Fruit fly (Drosophila melanogaster): ENCODE measurements around the gene mgl.

Gene mgl

dm6 chrX:9319140-9319539 is 180.8 kb downstream of the mgl start, which contains the start of the genes c12.1 and c12.2 (continued):
- TF ChIP-seq mam (GFP tag; optimal IDR thresholded peaks at IDR 0.05) (no peak), BEAF-32 (GFP tag; optimal IDR thresholded peaks at IDR 0.05) (peak; percentile 67), Oli (tag; optimal IDR thresholded peaks at IDR 0.05) (no peak), pfk (GFP tag; optimal IDR thresholded peaks at IDR 0.05) (no peak), HLH4C (GFP tag; IDR thresholded peaks at IDR 0.05; ENCODE audit: partially characterized antibody) (peak; percentile 41; the same call in 1 of the 3 replicates), Dref (GFP tag; IDR thresholded peaks at IDR 0.05) (peak; percentile 92), CG17912 (GFP tag; optimal IDR thresholded peaks at IDR 0.05) (no peak), CG31388 (GFP tag; optimal IDR thresholded peaks at IDR 0.05) (no peak), CG9215 (GFP tag; IDR thresholded peaks at IDR 0.05) (no peak), CG2120 (GFP tag; optimal IDR thresholded peaks at IDR 0.05) (peak; percentile 23), CG12391 (tag; optimal IDR thresholded peaks at IDR 0.05) (peak; percentile 1), Rfx (GFP tag; IDR thresholded peaks at IDR 0.05) (peak; percentile 30), CG9817 (tag; optimal IDR thresholded peaks at IDR 0.05) (no peak), CG1529 (GFP tag; optimal IDR thresholded peaks at IDR 0.05) (no peak), bbx (GFP tag; IDR thresholded peaks at IDR 0.05; ENCODE audit: partially characterized antibody) (peak; percentile 64), CG10267 (tag; optimal IDR thresholded peaks at IDR 0.05) (peak; percentile 44), Mad (GFP tag; optimal IDR thresholded peaks at IDR 0.05) (peak; percentile 18), cg (GFP tag; optimal IDR thresholded peaks at IDR 0.05) (no peak), jigr1 (GFP tag; IDR thresholded peaks at IDR 0.05) (no peak), CG14965 (GFP tag; optimal IDR thresholded peaks at IDR 0.05; ENCODE audit: borderline replicate concordance) (no peak), nmo (GFP tag; optimal IDR thresholded peaks at IDR 0.05) (peak; percentile 49), dm (GFP tag; optimal IDR thresholded peaks at IDR 0.05) (peak; percentile 88), dysf (GFP tag; IDR thresholded peaks at IDR 0.05) (peak; percentile 31; the same call in 1 of the 3 replicates), knrl (GFP tag; IDR thresholded peaks at IDR 0.05; ENCODE audit: partially characterized antibody) (peak; percentile 44; the same call in 1 of the 3 replicates), CG43689 (GFP tag; IDR thresholded peaks at IDR 0.05) (no peak), CG7987 (GFP tag; optimal IDR thresholded peaks at IDR 0.05) (peak; percentile 51), CHES-1-like (GFP tag; optimal IDR thresholded peaks at IDR 0.05) (peak; percentile 80), wor (GFP tag; IDR thresholded peaks at IDR 0.05) (no peak), TFAM (GFP tag; optimal IDR thresholded peaks at IDR 0.05) (no peak), CG10366 (GFP tag; IDR thresholded peaks at IDR 0.05) (no peak), CG34224 (GFP tag; IDR thresholded peaks at IDR 0.05; ENCODE audit: partially characterized antibody) (peak; percentile 58; the same call in 1 of the 3 replicates), CG6813 (GFP tag; optimal IDR thresholded peaks at IDR 0.05) (no peak), da (GFP tag; optimal IDR thresholded peaks at IDR 0.05) (no peak), Aef1 (GFP tag; IDR thresholded peaks at IDR 0.05) (no peak), CG17829 (tag; optimal IDR thresholded peaks at IDR 0.05) (peak; percentile 50), CG2202 (tag; optimal IDR thresholded peaks at IDR 0.05) (no peak), row (GFP tag; IDR thresholded peaks at IDR 0.05) (0 out of 3 replicates have a peak, but pooled peaks have one; percentile 24), kah (GFP tag; optimal IDR thresholded peaks at IDR 0.05) (peak; percentile 82), CG11696 (GFP tag; IDR thresholded peaks at IDR 0.05) (no peak), CG13624 (GFP tag; optimal IDR thresholded peaks at IDR 0.05) (peak; percentile 76), GATAe (GFP tag; conservative IDR thresholded peaks at IDR 0.05) (peak; percentile 87), pita (GFP tag; optimal IDR thresholded peaks at IDR 0.05) (peak; percentile 68), CG13287 (GFP tag; IDR thresholded peaks at IDR 0.05; ENCODE audit: partially characterized antibody) (peak; percentile 67), NC2α (GFP tag; optimal IDR thresholded peaks at IDR 0.05) (no peak), CG6791 (GFP tag; IDR thresholded peaks at IDR 0.05; ENCODE audit: partially characterized antibody) (peak; percentile 74; the same call in 2 of the 3 replicates), amos (GFP tag; IDR thresholded peaks at IDR 0.05; ENCODE audit: partially characterized antibody) (peak; percentile 71), slp2 (GFP tag; optimal IDR thresholded peaks at IDR 0.05) (no peak), Neu2 (GFP tag; optimal IDR thresholded peaks at IDR 0.05; ENCODE audit: borderline replicate concordance) (no peak), crp (GFP tag; optimal IDR thresholded peaks at IDR 0.05) (peak; percentile 94 to 99), CG15479 (GFP tag; optimal IDR thresholded peaks at IDR 0.05) (no peak)

Measured in whole organism, embryonic.